Worm (Caenorhabditis elegans): Measurements from ENCODE around the gene Y75B8A.33.
A peak's percentile ranks its signal among the peaks of the same experiment; 100 is the strongest.

- TF ChIP-seq hlh-26 (GFP tag; conservative IDR thresholded peaks at IDR 0.05) (no peak), lin-40 (tag; optimal IDR thresholded peaks at IDR 0.05) (peak; percentile 29), ama-1 (optimal IDR thresholded peaks at IDR 0.05) (no peak), ama-1 (GFP tag; optimal IDR thresholded peaks at IDR 0.05) (no peak), unc-62 (GFP tag; optimal IDR thresholded peaks at IDR 0.05) (no peak), pha-4 (tag; optimal IDR thresholded peaks at IDR 0.05) (no peak), mes-4 (tag; optimal IDR thresholded peaks at IDR 0.05) (no peak), ceh-100 (GFP tag; IDR thresholded peaks at IDR 0.05) (peak; percentile 26; the same call in 1 of the 2 replicates), F49E8.2 (tag; optimal IDR thresholded peaks at IDR 0.05; ENCODE audit: insufficient read depth) (no peak), lin-35 (GFP tag; optimal IDR thresholded peaks at IDR 0.05) (peak in 1 of 3 experiments; percentile 45), nfya-1 (tag; optimal IDR thresholded peaks at IDR 0.05; ENCODE audit: borderline replicate concordance, insufficient read depth) (no peak), B0336.3 (GFP tag; IDR thresholded peaks at IDR 0.05) (no peak)
Measured at ce11 chrIII:12370011-12370506, 2.9 kb upstream of the Y75B8A.33 start, which contains the start of gene rpt-6.
